Fruit fly (Drosophila melanogaster): ENCODE results near the gene CG10211.

DNA sequence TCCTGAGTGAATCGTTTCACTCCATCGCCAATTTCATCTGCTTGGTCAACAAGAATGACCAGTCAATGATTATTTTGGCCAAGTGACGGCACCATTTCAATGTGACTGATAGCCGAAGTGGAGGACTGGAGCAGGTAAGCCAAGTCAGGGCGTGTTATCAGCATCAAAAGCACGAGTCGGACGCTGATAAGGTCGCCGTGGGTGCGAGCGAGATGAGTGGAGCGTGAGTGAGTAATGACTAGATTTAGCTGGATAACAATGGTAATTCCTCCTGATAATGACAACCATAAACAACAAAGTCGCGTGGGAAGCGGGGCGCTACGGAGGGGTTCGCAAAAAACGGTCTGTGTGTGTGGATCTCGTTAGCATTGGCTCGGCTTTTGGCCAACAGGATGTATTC lies 43.7 kb downstream of the CG10211 start:
- no peak for TF ChIP-seq Hr96 (GFP tag; optimal IDR thresholded peaks at IDR 0.05)
- TF ChIP-seq toe (GFP tag; optimal IDR thresholded peaks at IDR 0.05): no peak
- TF ChIP-seq CG14711 (tag; optimal IDR thresholded peaks at IDR 0.05): no peak
- no peak for TF ChIP-seq pad (GFP tag; optimal IDR thresholded peaks at IDR 0.05)
- TF ChIP-seq Crg-1 (GFP tag; optimal IDR thresholded peaks at IDR 0.05): no peak

All from whole organism, adult.